Worm (Caenorhabditis elegans) whole organism, L4 larva: ENCODE measurements around the gene lin-5.

Experiments
- F10B5.3 ChIP-seq: sonication (generic microtip); optimal IDR thresholded peaks from 2 replicates; lab custom pipeline; 2016; ENCODE audit warnings: mild to moderate bottlenecking, missing genetic modification characterization, missing compliant biosample characterization
- F26F4.8 ChIP-seq: fragments of 200-800 bp; sonication (Bioruptor generic); conservative IDR thresholded peaks from 2 replicates; pipeline ENCODE4 v1.3.6; 2022; ENCODE audit warnings: missing genetic modification characterization, missing compliant biosample characterization
- F44E2.7 ChIP-seq: fragments of 200-800 bp; sonication (Bioruptor generic); IDR thresholded peaks from 2 replicates; pipeline ENCODE4 v2.1.2; 2022; ENCODE audit warnings: missing genetic modification characterization, missing compliant biosample characterization
- T20F7.1 ChIP-seq: fragments of 200-800 bp; sonication (Bioruptor generic); optimal IDR thresholded peaks from 2 replicates; lab custom pipeline; 2018; ENCODE audit warnings: mild to moderate bottlenecking, missing genetic modification characterization, missing compliant biosample characterization
- Y105C5A.15 ChIP-seq: fragments of 200-800 bp; sonication (Bioruptor generic); IDR thresholded peaks from 2 replicates; pipeline ENCODE4 v1.3.6; 2022; ENCODE audit warnings: missing genetic modification characterization, missing compliant biosample characterization
- Y75B8A.6 ChIP-seq: fragments of 200-800 bp; sonication (Bioruptor generic); IDR thresholded peaks from 2 replicates; pipeline ENCODE4 v1.3.6; 2022; ENCODE audit warnings: missing genetic modification reagents, missing genetic modification characterization, missing compliant biosample characterization
- aha-1 ChIP-seq: fragments of 150-350 bp; peaks from one replicate; lab custom pipeline; 2014; ENCODE audit warnings: missing biosample characterization, missing genetic modification characterization
- aly-2 ChIP-seq: sonication (generic microtip); optimal IDR thresholded peaks from 2 replicates; lab custom pipeline; 2018; ENCODE audit warnings: missing biosample characterization, missing genetic modification characterization
- arid-1 ChIP-seq: fragments of 200-800 bp; sonication (Bioruptor generic); conservative IDR thresholded peaks from 2 replicates; pipeline ENCODE4 v1.3.6; 2022; ENCODE audit warnings: missing genetic modification reagents, missing genetic modification characterization, missing compliant biosample characterization
- ceh-20 ChIP-seq: fragments of 200-800 bp; sonication (Bioruptor generic); IDR thresholded peaks from 2 replicates; pipeline ENCODE4 v1.3.6; 2022; ENCODE audit warnings: missing genetic modification reagents, missing genetic modification characterization, missing compliant biosample characterization
- daf-12 ChIP-seq: fragments of 150-350 bp; optimal IDR thresholded peaks from 2 replicates; lab custom pipeline; 2014; ENCODE audit warnings: missing biosample characterization, missing genetic modification reagents, missing genetic modification characterization
- daf-16 ChIP-seq, 3 experiments: sonication (generic microtip); optimal IDR thresholded peaks; 2 replicates each; lab custom pipeline; 2016 to 2017; ENCODE audit warnings: missing genetic modification characterization in 3 of 3, missing genetic modification reagents in 3 of 3, mild to moderate bottlenecking in 2 of 3, missing compliant biosample characterization in 2 of 3, missing biosample characterization in 1 of 3, moderate library complexity in 1 of 3
- dmd-9 ChIP-seq: fragments of 200-800 bp; sonication (Bioruptor generic); IDR thresholded peaks from 2 replicates; pipeline ENCODE4 v1.3.6; 2022; ENCODE audit warnings: missing genetic modification reagents, missing genetic modification characterization, missing compliant biosample characterization
- duxl-1 ChIP-seq: sonication (generic microtip); optimal IDR thresholded peaks from 2 replicates; lab custom pipeline; 2016; ENCODE audit warnings: mild to moderate bottlenecking, missing genetic modification characterization, moderate library complexity, missing compliant biosample characterization; ENCODE audit not compliant: poor library complexity
- dve-1 ChIP-seq: sonication (generic microtip); optimal IDR thresholded peaks from 2 replicates; lab custom pipeline; 2017; ENCODE audit warnings: antibody characterized with exemption, mild to moderate bottlenecking, missing genetic modification characterization, missing compliant biosample characterization; ENCODE audit not compliant: insufficient read depth
- fkh-10 ChIP-seq: fragments of 150-350 bp; optimal IDR thresholded peaks from 2 replicates; lab custom pipeline; 2014; ENCODE audit warnings: missing biosample characterization, missing genetic modification reagents, missing genetic modification characterization
- hif-1 ChIP-seq, 2 experiments: sonication (generic microtip); optimal IDR thresholded peaks; 2 replicates each; lab custom pipeline; 2016 to 2017; ENCODE audit warnings: missing compliant biosample characterization in 2 of 2, missing genetic modification characterization in 2 of 2, missing genetic modification reagents in 2 of 2, missing genotype in 2 of 2, mild to moderate bottlenecking in 1 of 2
- hlh-11 ChIP-seq: fragments of 200-800 bp; sonication (Bioruptor generic); optimal IDR thresholded peaks from 2 replicates; lab custom pipeline; 2018; ENCODE audit warnings: mild to moderate bottlenecking, missing genetic modification characterization, missing compliant biosample characterization
- hmg-1.1 ChIP-seq: fragments of 200-800 bp; sonication (Bioruptor generic); IDR thresholded peaks from 2 replicates; pipeline ENCODE4 v1.3.6; 2022; ENCODE audit warnings: missing genetic modification reagents, missing genetic modification characterization, missing compliant biosample characterization
- jun-1 ChIP-seq: fragments of 150-350 bp; optimal IDR thresholded peaks from 2 replicates; lab custom pipeline; 2014; ENCODE audit warnings: missing biosample characterization, missing genetic modification reagents, missing genetic modification characterization
- lin-1 ChIP-seq: fragments of 200-800 bp; sonication (Bioruptor generic); IDR thresholded peaks from 2 replicates; pipeline ENCODE4 v1.3.6; 2022; ENCODE audit warnings: missing genetic modification reagents, missing genetic modification characterization, missing compliant biosample characterization
- lin-38 ChIP-seq: fragments of 200-800 bp; sonication (Bioruptor generic); IDR thresholded peaks from 2 replicates; pipeline ENCODE4 v1.3.6; 2022; ENCODE audit warnings: missing genetic modification reagents, missing genetic modification characterization, missing compliant biosample characterization
- lin-39 ChIP-seq: fragments of 150-350 bp; optimal IDR thresholded peaks from 2 replicates; lab custom pipeline; 2014; ENCODE audit warnings: missing biosample characterization, missing genetic modification reagents, missing genetic modification characterization
- lir-3 ChIP-seq: sonication (generic microtip); optimal IDR thresholded peaks from 2 replicates; lab custom pipeline; 2016; ENCODE audit warnings: mild to moderate bottlenecking, missing genetic modification characterization, missing compliant biosample characterization
- lsy-2 ChIP-seq, 2 experiments: fragments of 150-350 bp in 1 of 2; sonication (generic microtip) in 1 of 2; optimal IDR thresholded peaks; 2 replicates each; lab custom pipeline; 2014 to 2017; ENCODE audit warnings: missing biosample characterization in 2 of 2, missing genetic modification characterization in 2 of 2
- madf-9 ChIP-seq: fragments of 200-800 bp; sonication (Bioruptor generic); conservative IDR thresholded peaks from 2 replicates; pipeline ENCODE4 v1.3.6; 2022; ENCODE audit warnings: missing genetic modification reagents, missing genetic modification characterization, missing compliant biosample characterization
- mep-1 ChIP-seq: fragments of 150-350 bp; sonication (generic microtip); optimal IDR thresholded peaks from 3 replicates; lab custom pipeline; 2014; ENCODE audit warnings: missing biosample characterization, missing genetic modification characterization
- nhr-11 ChIP-seq: fragments of 150-350 bp; optimal IDR thresholded peaks from 2 replicates; lab custom pipeline; 2014; ENCODE audit warnings: missing biosample characterization, missing genetic modification characterization
- nhr-237 ChIP-seq: sonication (generic microtip); optimal IDR thresholded peaks from 2 replicates; lab custom pipeline; 2017; ENCODE audit warnings: missing biosample characterization, missing genetic modification characterization
- nhr-28 ChIP-seq: fragments of 150-350 bp; optimal IDR thresholded peaks from 2 replicates; lab custom pipeline; 2014; ENCODE audit warnings: missing biosample characterization, missing genetic modification characterization
- nhr-41 ChIP-seq: fragments of 200-800 bp; sonication (Bioruptor generic); IDR thresholded peaks from 2 replicates; pipeline ENCODE4 v1.3.6; 2022; ENCODE audit warnings: missing genetic modification reagents, missing genetic modification characterization, missing compliant biosample characterization
- rbr-2 ChIP-seq: sonication (generic microtip); optimal IDR thresholded peaks from 2 replicates; lab custom pipeline; 2016; ENCODE audit warnings: missing genotype, missing genetic modification characterization, missing compliant biosample characterization
- saeg-2 ChIP-seq: fragments of 200-800 bp; sonication (Bioruptor generic); IDR thresholded peaks from 2 replicates; pipeline ENCODE4 v1.3.6; 2022; ENCODE audit warnings: missing genetic modification reagents, missing genetic modification characterization, missing compliant biosample characterization
- set-16 ChIP-seq: fragments of 200-800 bp; sonication (Bioruptor generic); IDR thresholded peaks from 2 replicates; pipeline ENCODE4 v1.3.6; 2022; ENCODE audit warnings: missing genetic modification reagents, missing genetic modification characterization, missing compliant biosample characterization
- snpc-1.2 ChIP-seq: fragments of 200-800 bp; sonication (Bioruptor generic); IDR thresholded peaks from 2 replicates; pipeline ENCODE4 v1.3.6; 2022; ENCODE audit warnings: missing genetic modification reagents, missing genetic modification characterization, missing compliant biosample characterization
- spr-3 ChIP-seq: fragments of 200-800 bp; sonication (Bioruptor generic); optimal IDR thresholded peaks from 2 replicates; lab custom pipeline; 2018; ENCODE audit warnings: mild to moderate bottlenecking, missing genetic modification characterization, missing compliant biosample characterization
- tag-97 ChIP-seq: fragments of 200-800 bp; sonication (Bioruptor generic); IDR thresholded peaks from 2 replicates; pipeline ENCODE4 v1.3.6; 2022; ENCODE audit warnings: missing genetic modification characterization, missing compliant biosample characterization
- tra-1 ChIP-seq: fragments of 200-800 bp; sonication (Bioruptor generic); IDR thresholded peaks from 2 replicates; pipeline ENCODE4 v1.3.6; 2022; ENCODE audit warnings: missing genetic modification reagents, missing genetic modification characterization, missing compliant biosample characterization
- unc-130 ChIP-seq: sonication (generic microtip); optimal IDR thresholded peaks from 2 replicates; lab custom pipeline; 2016; ENCODE audit warnings: missing genetic modification reagents, missing genetic modification characterization, missing compliant biosample characterization
- unc-62 ChIP-seq, 3 experiments: fragments of 150-350 bp in 1 of 3; sonication (generic microtip); optimal IDR thresholded peaks in 2 of 3; peaks in 1 of 3; 1 replicate in 1 of 3; 2 replicates in 2 of 3; lab custom pipeline; 2014 to 2017; ENCODE audit warnings: missing biosample characterization in 3 of 3, missing genetic modification characterization in 3 of 3, missing genetic modification reagents in 3 of 3, missing genotype in 1 of 3
- zip-11 ChIP-seq: fragments of 200-800 bp; sonication (Bioruptor generic); IDR thresholded peaks from 2 replicates; pipeline ENCODE4 v1.3.6; 2022; ENCODE audit warnings: missing genetic modification characterization, missing compliant biosample characterization
- ztf-11 ChIP-seq: fragments of 150-350 bp; optimal IDR thresholded peaks from 2 replicates; lab custom pipeline; 2014; ENCODE audit warnings: missing biosample characterization, missing genetic modification characterization
- ztf-7 ChIP-seq: fragments of 150-350 bp; optimal IDR thresholded peaks from 2 replicates; lab custom pipeline; 2014; ENCODE audit warnings: missing biosample characterization, missing genetic modification characterization

lin-5 gene

ce11 chrII:7864892-7865291 is 4.5 kb downstream of the lin-5 start:
- TF ChIP-seq aha-1 (tag; lab: Kevin White, UChicago) (peak; percentile 66), unc-62 (GFP tag; optimal IDR thresholded peaks at IDR 0.05 in 1 of 2; lab: Kevin White, UChicago) (peak in 1 of 2 experiments; percentile 50), unc-62 (tag; optimal IDR thresholded peaks at IDR 0.05; lab: Kevin White, UChicago) (no peak), aly-2 (tag; lab: Kevin White, UChicago) (no peak), lir-3 (no peak), jun-1 (tag; lab: Kevin White, UChicago) (no peak), dve-1 (tag; lab: Kevin White, UChicago) (no peak), ztf-7 (tag; lab: Kevin White, UChicago) (no peak), F26F4.8 (GFP tag; lab: Robert Waterston, UW) (no peak), fkh-10 (no peak)

DNA sequence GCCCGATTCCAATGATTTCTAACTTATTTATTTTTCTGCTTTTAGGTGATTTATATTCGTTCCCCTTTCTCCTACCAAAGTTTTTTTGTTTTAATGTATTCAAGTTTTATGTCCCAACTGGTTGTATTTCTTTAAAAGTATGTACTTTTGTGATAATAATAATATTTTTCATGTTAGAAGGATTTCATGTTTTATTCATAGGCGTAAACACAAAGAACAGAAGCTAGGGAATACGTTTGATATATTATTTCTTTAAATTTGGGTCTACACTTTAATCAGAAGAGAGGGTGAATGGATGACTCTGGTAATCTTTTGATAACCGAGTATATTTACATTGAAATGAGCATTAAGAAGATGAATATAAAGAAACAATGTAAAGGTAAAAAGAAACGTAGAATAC is 5.7 kb downstream of the lin-5 start:
- TF ChIP-seq duxl-1 (tag; lab: Kevin White, UChicago) (peak; percentile 0), hmg-1.1 (GFP tag; lab: Robert Waterston, UW) (no peak), dve-1 (tag; lab: Kevin White, UChicago) (no peak), T20F7.1 (peak; percentile 20), spr-3 (GFP tag; lab: Kevin White, UChicago) (no peak), jun-1 (tag; lab: Kevin White, UChicago) (no peak), snpc-1.2 (GFP tag; lab: Robert Waterston, UW) (no peak), lin-38 (GFP tag; lab: Robert Waterston, UW) (peak; percentile 46), F10B5.3 (tag; lab: Kevin White, UChicago) (peak; percentile 9), daf-16 (GFP tag; optimal IDR thresholded peaks at IDR 0.05; lab: Kevin White, UChicago) (peak in 1 of 2 experiments; percentile 33), daf-16 (tag; optimal IDR thresholded peaks at IDR 0.05; lab: Kevin White, UChicago) (no peak), lsy-2 (tag; optimal IDR thresholded peaks at IDR 0.05; lab: Kevin White, UChicago) (peak in 1 of 2 experiments; percentile 8), arid-1 (GFP tag; lab: Robert Waterston, UW) (0 out of 2 replicates have a peak, but pooled peaks have one; percentile 11), madf-9 (GFP tag; lab: Robert Waterston, UW) (no peak), mep-1 (tag; lab: Kevin White, UChicago) (peak; percentile 12), F26F4.8 (GFP tag; lab: Robert Waterston, UW) (no peak), Y75B8A.6 (GFP tag; lab: Robert Waterston, UW) (no peak), dmd-9 (no peak), Y105C5A.15 (GFP tag; lab: Robert Waterston, UW) (peak; percentile 28; the same call in 1 of the 2 replicates), unc-130 (GFP tag; lab: Kevin White, UChicago) (peak; percentile 40)

DNA sequence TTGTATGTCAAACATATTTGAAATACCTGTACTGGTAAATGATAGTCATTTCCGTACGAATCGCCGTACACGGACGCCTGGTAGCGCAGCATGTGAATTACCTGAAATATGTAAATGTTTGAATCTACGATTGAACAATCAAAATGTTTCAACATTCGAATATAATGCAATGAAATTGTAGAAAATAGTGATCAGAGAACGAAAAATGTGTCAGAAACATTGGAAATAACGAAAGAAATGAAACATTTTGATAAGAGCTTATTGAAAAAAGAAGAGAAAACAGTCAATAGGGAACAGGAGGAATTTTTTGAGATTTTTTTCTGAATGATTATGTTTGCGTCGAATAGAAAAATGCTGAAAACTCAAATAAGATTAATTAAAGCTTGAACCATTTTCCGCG is 9.7 kb downstream of the lin-5 start, which contains the start of gene ztf-17:
Gene ztf-17 (minus strand): TSS at position 101 of the 400 bp plus-strand sequence.
- TF ChIP-seq aha-1 (tag; lab: Kevin White, UChicago) = peak; percentile 64
- TF ChIP-seq F44E2.7 (GFP tag; lab: Robert Waterston, UW) = no peak

- TF ChIP-seq F10B5.3 (tag; lab: Kevin White, UChicago) = no peak
- no peak for TF ChIP-seq lin-1 (GFP tag; lab: Robert Waterston, UW)
- no peak for TF ChIP-seq arid-1 (GFP tag; lab: Robert Waterston, UW)
- TF ChIP-seq ztf-7 (tag; lab: Kevin White, UChicago) = no peak
- TF ChIP-seq set-16 = no peak
- no peak for TF ChIP-seq lin-39 (tag; lab: Kevin White, UChicago)
- no peak for TF ChIP-seq jun-1 (tag; lab: Kevin White, UChicago)
- TF ChIP-seq nhr-28 = peak; percentile 21
- TF ChIP-seq daf-12 (tag; lab: Kevin White, UChicago) = no peak
- peak; percentile 22 for TF ChIP-seq hlh-11
- no peak for TF ChIP-seq tag-97 (GFP tag; lab: Robert Waterston, UW)
- TF ChIP-seq dve-1 (tag; lab: Kevin White, UChicago) = peak; percentile 6
- TF ChIP-seq ceh-20 = no peak
- TF ChIP-seq hif-1 (tag; optimal IDR thresholded peaks at IDR 0.05; lab: Kevin White, UChicago) = peak in 1 of 2 experiments; percentile 37
- no peak for TF ChIP-seq Y75B8A.6 (GFP tag; lab: Robert Waterston, UW)
- TF ChIP-seq saeg-2 (GFP tag; lab: Robert Waterston, UW) = no peak
- no peak for TF ChIP-seq nhr-237 (tag; lab: Kevin White, UChicago)
- peak; percentile 25 for TF ChIP-seq rbr-2 (tag; lab: Kevin White, UChicago)
- no peak for TF ChIP-seq tra-1
- no peak for TF ChIP-seq ztf-11 (tag; lab: Kevin White, UChicago)
- no peak for TF ChIP-seq spr-3 (GFP tag; lab: Kevin White, UChicago)
- TF ChIP-seq zip-11 (GFP tag; lab: Robert Waterston, UW) = no peak
- no peak for TF ChIP-seq snpc-1.2 (GFP tag; lab: Robert Waterston, UW)
- TF ChIP-seq nhr-11 (tag; lab: Kevin White, UChicago) = peak; percentile 1
- no peak for TF ChIP-seq nhr-41
These were observed 10.3 kb downstream of the lin-5 start for ce11 chrII:7870632-7871031.
